Worm (Caenorhabditis elegans) whole organism, midembryonic: ENCODE results near the gene acc-2.

Experiments
- klf-2 ChIP-seq: fragments of 200-800 bp; sonication (Bioruptor generic); conservative IDR thresholded peaks from 2 replicates; pipeline ENCODE4 v1.3.6; 2022; ENCODE audit warnings: missing genetic modification reagents, missing genetic modification characterization, missing compliant biosample characterization
- ref-1 ChIP-seq: fragments of 200-800 bp; sonication (Bioruptor generic); conservative IDR thresholded peaks from 2 replicates; pipeline ENCODE4 v1.3.6; 2022; ENCODE audit warnings: missing genetic modification reagents, missing genetic modification characterization, missing compliant biosample characterization
- tab-1 ChIP-seq: fragments of 200-800 bp; sonication (Bioruptor generic); IDR thresholded peaks from 2 replicates; pipeline ENCODE4 v1.3.6; 2022; ENCODE audit warnings: missing genetic modification characterization, missing compliant biosample characterization
- ztf-23 ChIP-seq: fragments of 200-800 bp; sonication (Bioruptor generic); IDR thresholded peaks from 2 replicates; pipeline ENCODE4 v1.3.6; 2022; ENCODE audit warnings: missing genetic modification reagents, missing genetic modification characterization, missing compliant biosample characterization
- ztf-29 ChIP-seq: fragments of 200-800 bp; sonication (Bioruptor generic); IDR thresholded peaks from 2 replicates; pipeline ENCODE4 v1.3.6; 2022; ENCODE audit warnings: missing genetic modification reagents, missing genetic modification characterization, missing compliant biosample characterization

DNA sequence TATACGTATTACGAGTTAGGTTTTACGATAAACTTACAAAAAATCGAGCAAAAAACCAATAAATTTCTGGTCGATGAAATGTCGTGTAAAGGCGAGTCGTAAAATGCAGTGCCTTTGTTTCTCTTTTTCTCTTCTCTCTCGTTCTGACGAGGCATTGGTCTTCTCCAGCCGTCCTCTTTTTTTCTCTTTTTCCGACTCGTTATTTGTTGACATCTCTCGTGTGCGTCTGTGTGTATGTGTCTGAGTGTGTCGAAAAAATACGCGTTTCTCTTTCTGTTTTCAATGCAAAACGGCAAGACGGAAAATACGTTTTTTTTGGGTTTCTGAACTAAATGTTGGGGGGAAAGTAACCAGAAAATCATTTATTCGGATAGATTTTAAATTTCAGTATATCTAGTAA is 16.0 kb downstream of the acc-2 start, which contains the start of gene C53D6.6:
- TF ChIP-seq ztf-23 (GFP tag; lab: Robert Waterston, UW) (no peak), ref-1 (GFP tag; lab: Robert Waterston, UW) (no peak), tab-1 (no peak), klf-2 (GFP tag; lab: Robert Waterston, UW) (no peak), ztf-29 (GFP tag; lab: Robert Waterston, UW) (no peak)
